Fruit fly (Drosophila melanogaster): ENCODE data around the gene CG42495.

DNA sequence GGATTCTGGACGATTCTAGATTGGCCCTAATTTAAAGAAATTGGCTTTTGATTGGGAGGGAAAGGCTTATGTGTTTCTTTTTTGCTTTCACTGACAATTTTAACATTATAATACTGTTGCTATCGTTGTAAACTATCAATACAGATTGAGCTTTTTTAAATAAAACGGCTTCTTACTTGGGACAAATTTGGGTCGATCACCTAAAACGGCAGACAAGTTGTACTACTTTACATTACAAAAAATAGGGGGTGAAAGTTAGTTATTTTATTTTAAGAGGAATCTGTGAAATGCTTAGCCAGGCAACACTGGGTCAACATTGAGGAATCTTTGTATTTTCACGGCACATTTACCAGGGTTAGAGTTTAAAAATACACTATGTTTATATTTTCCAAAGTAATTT is 31.2 kb downstream of the CG42495 start, which contains the start of gene Dic4:
- no peak for TF ChIP-seq h (GFP tag; optimal IDR thresholded peaks at IDR 0.05)
- TF ChIP-seq sv (GFP tag; optimal IDR thresholded peaks at IDR 0.05) = no peak
- TF ChIP-seq psq (GFP tag; optimal IDR thresholded peaks at IDR 0.05) = no peak
- TF ChIP-seq CG9705 (GFP tag; optimal IDR thresholded peaks at IDR 0.05) = no peak
- no peak for TF ChIP-seq Rel (GFP tag; optimal IDR thresholded peaks at IDR 0.05)
- no peak for TF ChIP-seq Rel (tag; optimal IDR thresholded peaks at IDR 0.05)
- no peak for TF ChIP-seq ey (GFP tag; optimal IDR thresholded peaks at IDR 0.05)
- no peak for TF ChIP-seq CrebA (GFP tag; optimal IDR thresholded peaks at IDR 0.05; ENCODE audit: borderline replicate concordance)
- TF ChIP-seq Abd-B (GFP tag; optimal IDR thresholded peaks at IDR 0.05) = no peak
- TF ChIP-seq HLH106 (tag; optimal IDR thresholded peaks at IDR 0.05) = no peak
- TF ChIP-seq lola (GFP tag; optimal IDR thresholded peaks at IDR 0.05) = no peak

Measured in whole organism, wandering third instar larva.